Worm (Caenorhabditis elegans) whole organism, mixed stage, embryonic: ENCODE data around the gene C34F11.5.

Source experiments
- M03D4.4 ChIP-seq: sonication (generic microtip); optimal IDR thresholded peaks from 2 replicates; lab custom pipeline; 2017; ENCODE audit warnings: mild to moderate bottlenecking, missing genetic modification characterization, missing compliant biosample characterization
- bed-3 ChIP-seq: fragments of 200-800 bp; sonication (Bioruptor generic); optimal IDR thresholded peaks from 3 replicates; lab custom pipeline; 2018; ENCODE audit warnings: mild to moderate bottlenecking, missing genetic modification characterization, moderate library complexity, missing compliant biosample characterization
- blmp-1 ChIP-seq: fragments of 150-350 bp; optimal IDR thresholded peaks from 2 replicates; lab custom pipeline; 2014; ENCODE audit warnings: missing biosample characterization, missing genetic modification characterization
- ceh-39 ChIP-seq: fragments of 150-350 bp; optimal IDR thresholded peaks from 2 replicates; lab custom pipeline; 2014; ENCODE audit warnings: missing biosample characterization, missing genetic modification characterization
- ceh-43 ChIP-seq: fragments of 200-800 bp; sonication (Bioruptor generic); optimal IDR thresholded peaks from 2 replicates; lab custom pipeline; 2018; ENCODE audit warnings: mild to moderate bottlenecking, missing genetic modification characterization, moderate library complexity, missing compliant biosample characterization
- ceh-83 ChIP-seq: fragments of 200-800 bp; sonication (Bioruptor generic); optimal IDR thresholded peaks from 2 replicates; lab custom pipeline; 2018; ENCODE audit warnings: mild to moderate bottlenecking, missing genetic modification characterization, missing compliant biosample characterization
- ces-1 ChIP-seq: fragments of 150-350 bp; optimal IDR thresholded peaks from 2 replicates; lab custom pipeline; 2014; ENCODE audit warnings: missing biosample characterization, missing genetic modification reagents, missing genetic modification characterization
- cnd-1 ChIP-seq: fragments of 200-800 bp; sonication (Bioruptor generic); optimal IDR thresholded peaks from 2 replicates; lab custom pipeline; 2018; ENCODE audit warnings: mild to moderate bottlenecking, missing genetic modification characterization, missing compliant biosample characterization
- drap-1 ChIP-seq: fragments of 200-800 bp; sonication (Bioruptor generic); optimal IDR thresholded peaks from 3 replicates; lab custom pipeline; 2018; ENCODE audit warnings: mild to moderate bottlenecking, missing genetic modification characterization, missing compliant biosample characterization
- elt-1 ChIP-seq: sonication (generic microtip); optimal IDR thresholded peaks from 2 replicates; lab custom pipeline; 2017; ENCODE audit warnings: missing genetic modification characterization, mild to moderate bottlenecking, missing compliant biosample characterization, antibody characterized with exemption, moderate library complexity, borderline replicate concordance; ENCODE audit not compliant: insufficient read depth
- elt-3 ChIP-seq: fragments of 150-350 bp; optimal IDR thresholded peaks from 2 replicates; lab custom pipeline; 2014; ENCODE audit warnings: missing biosample characterization, missing genetic modification characterization
- flh-1 ChIP-seq: fragments of 200-800 bp; sonication (Bioruptor generic); optimal IDR thresholded peaks from 2 replicates; lab custom pipeline; 2018; ENCODE audit warnings: mild to moderate bottlenecking, missing genetic modification characterization, moderate library complexity, missing compliant biosample characterization
- ham-2 ChIP-seq: fragments of 200-800 bp; sonication (Bioruptor generic); optimal IDR thresholded peaks from 2 replicates; lab custom pipeline; 2018; ENCODE audit warnings: mild to moderate bottlenecking, missing genetic modification characterization, missing compliant biosample characterization
- hlh-1 ChIP-seq: fragments of 150-350 bp; optimal IDR thresholded peaks from 2 replicates; lab custom pipeline; 2014; ENCODE audit warnings: missing biosample characterization, missing genetic modification reagents, missing genetic modification characterization
- lin-13 ChIP-seq: fragments of 150-350 bp; optimal IDR thresholded peaks from 2 replicates; lab custom pipeline; 2014; ENCODE audit warnings: missing biosample characterization, missing genetic modification characterization
- lin-32 ChIP-seq: fragments of 200-800 bp; sonication (Bioruptor generic); optimal IDR thresholded peaks from 2 replicates; lab custom pipeline; 2018; ENCODE audit warnings: mild to moderate bottlenecking, missing genetic modification characterization, missing compliant biosample characterization
- lsy-2 ChIP-seq: fragments of 150-350 bp; optimal IDR thresholded peaks from 2 replicates; lab custom pipeline; 2014; ENCODE audit warnings: missing biosample characterization, missing genetic modification characterization
- mab-5 ChIP-seq: fragments of 150-350 bp; optimal IDR thresholded peaks from 2 replicates; lab custom pipeline; 2014; ENCODE audit warnings: missing biosample characterization, missing genetic modification characterization
- mep-1 ChIP-seq: fragments of 150-350 bp; optimal IDR thresholded peaks from 2 replicates; lab custom pipeline; 2017; ENCODE audit warnings: missing biosample characterization, missing genetic modification reagents, missing genetic modification characterization, inconsistent platforms
- mls-2 ChIP-seq: sonication (generic microtip); optimal IDR thresholded peaks from 2 replicates; lab custom pipeline; 2016; ENCODE audit warnings: mild to moderate bottlenecking, missing genetic modification characterization, moderate library complexity, missing compliant biosample characterization
- nhr-12 ChIP-seq: fragments of 150-350 bp; optimal IDR thresholded peaks from 2 replicates; lab custom pipeline; 2014; ENCODE audit warnings: missing biosample characterization, missing genetic modification characterization
- nhr-2 ChIP-seq: fragments of 150-350 bp; optimal IDR thresholded peaks from 2 replicates; lab custom pipeline; 2014; ENCODE audit warnings: missing biosample characterization, missing genetic modification characterization
- nhr-237 ChIP-seq: fragments of 150-350 bp; optimal IDR thresholded peaks from 2 replicates; lab custom pipeline; 2014; ENCODE audit warnings: missing biosample characterization, missing genetic modification characterization
- nhr-28 ChIP-seq: fragments of 150-350 bp; optimal IDR thresholded peaks from 2 replicates; lab custom pipeline; 2014; ENCODE audit warnings: missing biosample characterization, missing genetic modification characterization
- nhr-76 ChIP-seq: sonication (generic microtip); optimal IDR thresholded peaks from 2 replicates; lab custom pipeline; 2017; ENCODE audit warnings: missing biosample characterization, missing genetic modification characterization
- pha-4 ChIP-seq: fragments of 150-350 bp; optimal IDR thresholded peaks from 2 replicates; lab custom pipeline; 2018; ENCODE audit warnings: missing biosample characterization, missing genetic modification reagents, missing genetic modification characterization
- sem-2 ChIP-seq: fragments of 200-800 bp; sonication (Bioruptor generic); optimal IDR thresholded peaks from 2 replicates; lab custom pipeline; 2018; ENCODE audit warnings: mild to moderate bottlenecking, missing genetic modification characterization, missing compliant biosample characterization
- snpc-4 ChIP-seq: fragments of 150-350 bp; optimal IDR thresholded peaks from 2 replicates; lab custom pipeline; 2014; ENCODE audit warnings: missing biosample characterization, missing genetic modification characterization
- sptf-1 ChIP-seq: sonication (generic microtip); optimal IDR thresholded peaks from 2 replicates; lab custom pipeline; 2017; ENCODE audit warnings: mild to moderate bottlenecking, missing genetic modification characterization, moderate library complexity, missing compliant biosample characterization
- tbx-8 ChIP-seq: fragments of 200-800 bp; sonication (Bioruptor generic); optimal IDR thresholded peaks from 2 replicates; lab custom pipeline; 2018; ENCODE audit warnings: mild to moderate bottlenecking, missing genetic modification characterization, moderate library complexity, missing compliant biosample characterization
- unc-120 ChIP-seq: sonication (generic microtip); optimal IDR thresholded peaks from 2 replicates; lab custom pipeline; 2017; ENCODE audit warnings: missing genetic modification characterization, missing compliant biosample characterization; ENCODE audit not compliant: poor library complexity, severe bottlenecking
- unc-39 ChIP-seq: fragments of 150-350 bp; optimal IDR thresholded peaks from 2 replicates; lab custom pipeline; 2014; ENCODE audit warnings: missing biosample characterization, missing genetic modification characterization
- unc-62 ChIP-seq: fragments of 150-350 bp; optimal IDR thresholded peaks from 2 replicates; lab custom pipeline; 2014; ENCODE audit warnings: missing biosample characterization, missing genetic modification reagents, missing genetic modification characterization
- zip-8 ChIP-seq: fragments of 150-350 bp; optimal IDR thresholded peaks from 2 replicates; lab custom pipeline; 2014; ENCODE audit warnings: missing biosample characterization, missing genetic modification characterization
- ztf-11 ChIP-seq: fragments of 150-350 bp; optimal IDR thresholded peaks from 2 replicates; lab custom pipeline; 2014; ENCODE audit warnings: missing biosample characterization, missing genetic modification characterization

The C34F11.5 gene

ce11 chrII:5218349-5218748, 22.7 kb downstream of the C34F11.5 start:
- TF ChIP-seq ceh-39 (no peak), ztf-11 (no peak), zip-8 (tag; lab: Kevin White, UChicago) (no peak), unc-39 (tag; lab: Kevin White, UChicago) (no peak), ceh-83 (GFP tag; lab: Kevin White, UChicago) (no peak), unc-120 (no peak)

ce11 chrII:5220648-5221047, 25.0 kb downstream of the C34F11.5 start:
- TF ChIP-seq unc-120, result no peak
- TF ChIP-seq mls-2 (tag; lab: Kevin White, UChicago), result no peak
- TF ChIP-seq nhr-76 (tag; lab: Kevin White, UChicago), result no peak
- no peak for TF ChIP-seq nhr-2 (tag; lab: Kevin White, UChicago)
- TF ChIP-seq M03D4.4, result no peak
- TF ChIP-seq hlh-1 (tag; lab: Kevin White, UChicago), result no peak

- TF ChIP-seq unc-120 (peak; percentile 42), nhr-28 (tag; lab: Kevin White, UChicago) (no peak), unc-39 (tag; lab: Kevin White, UChicago) (no peak), lsy-2 (tag; lab: Kevin White, UChicago) (no peak), unc-62 (GFP tag; lab: Kevin White, UChicago) (peak; percentile 71), mab-5 (tag; lab: Kevin White, UChicago) (peak; percentile 37), mep-1 (no peak), hlh-1 (tag; lab: Kevin White, UChicago) (peak; percentile 86), nhr-2 (tag; lab: Kevin White, UChicago) (no peak), nhr-237 (tag; lab: Kevin White, UChicago) (no peak), lin-32 (GFP tag; lab: Kevin White, UChicago) (no peak), elt-3 (no peak), sptf-1 (tag; lab: Kevin White, UChicago) (no peak), ceh-39 (no peak)
Observed at ce11 chrII:5222830-5223229, 27.2 kb downstream of the C34F11.5 start.

ce11 chrII:5225284-5225683, 29.7 kb downstream of the C34F11.5 start, which contains the start of gene dsh-1:
dsh-1 (minus strand) TSS chrII:5225384.
- no peak for TF ChIP-seq blmp-1 (tag; lab: Kevin White, UChicago)
- TF ChIP-seq tbx-8 (GFP tag; lab: Kevin White, UChicago), result no peak
- no peak for TF ChIP-seq unc-62 (GFP tag; lab: Kevin White, UChicago)
- TF ChIP-seq ham-2 (GFP tag; lab: Kevin White, UChicago), result no peak
- no peak for TF ChIP-seq elt-1 (tag; lab: Kevin White, UChicago)
- TF ChIP-seq mab-5 (tag; lab: Kevin White, UChicago), result no peak
- no peak for TF ChIP-seq bed-3 (GFP tag; lab: Kevin White, UChicago)
- no peak for TF ChIP-seq nhr-2 (tag; lab: Kevin White, UChicago)
- no peak for TF ChIP-seq lin-32 (GFP tag; lab: Kevin White, UChicago)

- TF ChIP-seq blmp-1 (tag; lab: Kevin White, UChicago), result no peak
- no peak for TF ChIP-seq drap-1 (GFP tag; lab: Kevin White, UChicago)
- peak; percentile 47 for TF ChIP-seq sptf-1 (tag; lab: Kevin White, UChicago)
- no peak for TF ChIP-seq sem-2
- peak; percentile 11 for TF ChIP-seq lin-32 (GFP tag; lab: Kevin White, UChicago)
- no peak for TF ChIP-seq flh-1 (GFP tag; lab: Kevin White, UChicago)
- no peak for TF ChIP-seq nhr-76 (tag; lab: Kevin White, UChicago)
- no peak for TF ChIP-seq unc-39 (tag; lab: Kevin White, UChicago)
- no peak for TF ChIP-seq nhr-12
- no peak for TF ChIP-seq nhr-2 (tag; lab: Kevin White, UChicago)
- TF ChIP-seq zip-8 (tag; lab: Kevin White, UChicago), result no peak
- no peak for TF ChIP-seq ztf-11
- TF ChIP-seq nhr-28 (tag; lab: Kevin White, UChicago), result no peak
- TF ChIP-seq mls-2 (tag; lab: Kevin White, UChicago), result peak; percentile 43
- TF ChIP-seq lin-13 (tag; lab: Kevin White, UChicago), result no peak
- no peak for TF ChIP-seq nhr-237 (tag; lab: Kevin White, UChicago)
- TF ChIP-seq pha-4, result no peak
- no peak for TF ChIP-seq ceh-43 (GFP tag; lab: Kevin White, UChicago)
- TF ChIP-seq mep-1, result peak; percentile 31
- peak; percentile 59 for TF ChIP-seq hlh-1 (tag; lab: Kevin White, UChicago)
- no peak for TF ChIP-seq tbx-8 (GFP tag; lab: Kevin White, UChicago)
- no peak for TF ChIP-seq unc-120
- TF ChIP-seq lsy-2 (tag; lab: Kevin White, UChicago), result no peak
- TF ChIP-seq mab-5 (tag; lab: Kevin White, UChicago), result no peak
- TF ChIP-seq ceh-83 (GFP tag; lab: Kevin White, UChicago), result no peak
- no peak for TF ChIP-seq elt-1 (tag; lab: Kevin White, UChicago)
- TF ChIP-seq ceh-39, result no peak
- peak; percentile 25 for TF ChIP-seq ham-2 (GFP tag; lab: Kevin White, UChicago)
- no peak for TF ChIP-seq bed-3 (GFP tag; lab: Kevin White, UChicago)
- peak; percentile 34 for TF ChIP-seq ces-1
- peak; percentile 35 for TF ChIP-seq unc-62 (GFP tag; lab: Kevin White, UChicago)
- no peak for TF ChIP-seq snpc-4 (tag; lab: Kevin White, UChicago)
- peak; percentile 75 for TF ChIP-seq cnd-1 (tag; lab: Kevin White, UChicago)
- no peak for TF ChIP-seq elt-3
- peak; percentile 23 for TF ChIP-seq M03D4.4
Observed at ce11 chrII:5226309-5226708, 30.7 kb downstream of the C34F11.5 start.
